Fruit fly (Drosophila melanogaster) whole organism, embryonic: ENCODE results near the gene Plzf.
A peak's percentile ranks its signal among the peaks of the same experiment; 100 is the strongest.

Experiments
- Atf6 ChIP-seq: fragments of 200-800 bp; sonication (Bioruptor generic); IDR thresholded peaks from 2 replicates; pipeline ENCODE4 v1.3.6; 2022; ENCODE audit warnings: missing biosample characterization, missing genetic modification characterization
- CG10366 ChIP-seq: fragments of 200-800 bp; sonication (Bioruptor generic); IDR thresholded peaks from 2 replicates; pipeline ENCODE4 v1.3.6; 2022; ENCODE audit warnings: missing biosample characterization, missing genetic modification characterization
- CG10565 ChIP-seq: fragments of 200-800 bp; sonication (Bioruptor generic); optimal IDR thresholded peaks from 3 replicates; lab custom pipeline; 2016; ENCODE audit warnings: missing biosample characterization, mild to moderate bottlenecking, missing genetic modification characterization
- CG11093 ChIP-seq: fragments of 200-800 bp; sonication (Bioruptor generic); IDR thresholded peaks from 3 replicates; pipeline ENCODE4 v1.3.6; 2022; ENCODE audit warnings: missing biosample characterization, missing genetic modification characterization
- CG12659 ChIP-seq: fragments of 200-800 bp; sonication (Bioruptor generic); optimal IDR thresholded peaks from 3 replicates; lab custom pipeline; 2017; ENCODE audit warnings: mild to moderate bottlenecking, missing biosample characterization, missing genetic modification reagents, missing genetic modification characterization
- CG13296 ChIP-seq: fragments of 200-800 bp; sonication (Bioruptor generic); optimal IDR thresholded peaks from 3 replicates; lab custom pipeline; 2018; ENCODE audit warnings: missing biosample characterization, mild to moderate bottlenecking, missing genetic modification characterization
- CG17612 ChIP-seq: fragments of 200-800 bp; sonication (Bioruptor generic); IDR thresholded peaks from 2 replicates; pipeline ENCODE4 v1.3.6; 2022; ENCODE audit warnings: missing biosample characterization, missing genetic modification characterization
- CG1792 ChIP-seq: fragments of 200-800 bp; sonication (Bioruptor generic); optimal IDR thresholded peaks from 2 replicates; lab custom pipeline; 2016; ENCODE audit warnings: missing biosample characterization, missing genetic modification characterization
- CG2678 ChIP-seq: fragments of 200-800 bp; sonication (Bioruptor generic); optimal IDR thresholded peaks from 3 replicates; lab custom pipeline; 2019; ENCODE audit warnings: missing biosample characterization, mild to moderate bottlenecking, missing genetic modification characterization, moderate library complexity
- CG32767 ChIP-seq: fragments of 200-800 bp; sonication (Bioruptor generic); IDR thresholded peaks from 2 replicates; pipeline ENCODE4 v1.3.6; 2022; ENCODE audit warnings: missing biosample characterization, missing genetic modification characterization
- CG33557 ChIP-seq: fragments of 200-800 bp; sonication (Bioruptor generic); optimal IDR thresholded peaks from 2 replicates; lab custom pipeline; 2019; ENCODE audit warnings: missing biosample characterization, mild to moderate bottlenecking, missing genetic modification characterization, moderate library complexity
- CG3995 ChIP-seq: fragments of 200-800 bp; sonication (Bioruptor generic); optimal IDR thresholded peaks from 3 replicates; lab custom pipeline; 2016; ENCODE audit warnings: missing biosample characterization, missing genetic modification characterization
- CG5245 ChIP-seq: fragments of 200-800 bp; sonication (Bioruptor generic); optimal IDR thresholded peaks from 3 replicates; lab custom pipeline; 2016; ENCODE audit warnings: missing biosample characterization, missing genetic modification characterization
- CG6272 ChIP-seq: fragments of 200-800 bp; sonication (Bioruptor generic); IDR thresholded peaks from 2 replicates; pipeline ENCODE4 v1.3.6; 2022; ENCODE audit warnings: missing biosample characterization, missing genetic modification characterization
- CG6689 ChIP-seq: fragments of 200-800 bp; sonication (Bioruptor generic); IDR thresholded peaks from 2 replicates; pipeline ENCODE4 v1.3.6; 2022; ENCODE audit warnings: missing biosample characterization, missing genetic modification characterization
- CG7786 ChIP-seq: fragments of 200-800 bp; sonication (Bioruptor generic); optimal IDR thresholded peaks from 2 replicates; lab custom pipeline; 2016; ENCODE audit warnings: missing biosample characterization, missing genetic modification characterization
- CG8944 ChIP-seq: fragments of 200-800 bp; sonication (Bioruptor generic); optimal IDR thresholded peaks from 3 replicates; lab custom pipeline; 2016; ENCODE audit warnings: missing biosample characterization, missing genetic modification characterization
- Chrac-16 ChIP-seq: fragments of 200-800 bp; sonication (Bioruptor generic); optimal IDR thresholded peaks from 3 replicates; lab custom pipeline; 2016; ENCODE audit warnings: missing biosample characterization, missing genetic modification characterization
- Dp ChIP-seq: fragments of 200-800 bp; sonication (Bioruptor generic); optimal IDR thresholded peaks from 2 replicates; lab custom pipeline; 2018; ENCODE audit warnings: missing biosample characterization, mild to moderate bottlenecking, missing genetic modification characterization, moderate library complexity
- Scr ChIP-seq: fragments of 200-800 bp; sonication (Bioruptor generic); IDR thresholded peaks from 2 replicates; pipeline ENCODE4 v1.3.6; 2022; ENCODE audit warnings: missing biosample characterization, missing genetic modification characterization; ENCODE audit not compliant: partially characterized antibody
- cad ChIP-seq: fragments of >200 bp; optimal IDR thresholded peaks from 2 replicates; lab custom pipeline; 2017; ENCODE audit warnings: missing biosample characterization, missing genetic modification characterization
- danr ChIP-seq: fragments of 200-800 bp; sonication (Bioruptor generic); IDR thresholded peaks from 2 replicates; pipeline ENCODE4 v1.3.6; 2022; ENCODE audit warnings: missing biosample characterization, missing genetic modification characterization
- dati ChIP-seq: fragments of 200-800 bp; sonication (Bioruptor generic); IDR thresholded peaks from 2 replicates; pipeline ENCODE4 v1.3.6; 2022; ENCODE audit warnings: missing biosample characterization, missing genetic modification characterization
- eve ChIP-seq, 2 experiments: fragments of >200 bp; optimal IDR thresholded peaks; 2 replicates each; lab custom pipeline; 2017; ENCODE audit warnings: missing biosample characterization in 2 of 2, missing genetic modification characterization in 2 of 2
- fd102C ChIP-seq: fragments of 200-800 bp; sonication (Bioruptor generic); optimal IDR thresholded peaks from 2 replicates; lab custom pipeline; 2018; ENCODE audit warnings: missing biosample characterization, mild to moderate bottlenecking, missing genetic modification characterization, moderate library complexity
- fu2 ChIP-seq: fragments of 200-800 bp; sonication (Bioruptor generic); optimal IDR thresholded peaks from 2 replicates; lab custom pipeline; 2016; ENCODE audit warnings: missing biosample characterization, missing genetic modification characterization
- gro ChIP-seq: fragments of 200-800 bp; sonication (Bioruptor generic); optimal IDR thresholded peaks from 2 replicates; lab custom pipeline; 2016; ENCODE audit warnings: missing biosample characterization, missing genetic modification characterization
- gsb-n ChIP-seq: fragments of 200-800 bp; sonication (Bioruptor generic); optimal IDR thresholded peaks from 3 replicates; lab custom pipeline; 2018; ENCODE audit warnings: missing biosample characterization, mild to moderate bottlenecking, missing genetic modification characterization
- hbn ChIP-seq: fragments of 200-800 bp; sonication (Bioruptor generic); IDR thresholded peaks from 2 replicates; pipeline ENCODE4 v1.3.6; 2022; ENCODE audit warnings: missing biosample characterization, missing genetic modification characterization; ENCODE audit not compliant: partially characterized antibody
- her ChIP-seq: fragments of 200-800 bp; sonication (Bioruptor generic); optimal IDR thresholded peaks from 2 replicates; lab custom pipeline; 2016; ENCODE audit warnings: missing biosample characterization, missing genetic modification characterization
- prd ChIP-seq, 3 experiments: fragments of >200 bp in 2 of 3; fragments of 200-800 bp in 1 of 3; sonication (Bioruptor generic) in 1 of 3; optimal IDR thresholded peaks in 2 of 3; IDR thresholded peaks in 1 of 3; 2 replicates in 2 of 3; 3 replicates in 1 of 3; pipeline versions ENCODE4 v1.3.6 to Lab custom; 2017 to 2022; ENCODE audit warnings: missing biosample characterization in 1 of 3, missing genetic modification characterization in 1 of 3
- ro ChIP-seq: fragments of 200-800 bp; sonication (Bioruptor generic); IDR thresholded peaks from 2 replicates; pipeline ENCODE4 v1.3.6; 2022; ENCODE audit warnings: missing biosample characterization, missing genetic modification characterization
- sob ChIP-seq: fragments of 200-800 bp; sonication (Bioruptor generic); IDR thresholded peaks from 2 replicates; pipeline ENCODE4 v1.3.6; 2022; ENCODE audit warnings: missing biosample characterization, missing genetic modification characterization
- tll ChIP-seq, 2 experiments: fragments of 200-800 bp in 1 of 2; fragments of >200 bp in 1 of 2; sonication (Bioruptor generic) in 1 of 2; optimal IDR thresholded peaks; 2 replicates each; lab custom pipeline; 2017 to 2019; ENCODE audit warnings: missing biosample characterization in 2 of 2, missing genetic modification characterization in 2 of 2, mild to moderate bottlenecking in 1 of 2, moderate library complexity in 1 of 2
- zen ChIP-seq: fragments of 200-800 bp; sonication (Bioruptor generic); optimal IDR thresholded peaks from 3 replicates; lab custom pipeline; 2018; ENCODE audit warnings: missing biosample characterization, mild to moderate bottlenecking, missing genetic modification characterization, moderate library complexity

The Plzf gene

dm6 chr2L:12092041-12092440 is 43.3 kb upstream of the Plzf start:
- TF ChIP-seq CG2678 (tag; lab: Kevin White, UChicago), result no peak
- TF ChIP-seq CG11093, result no peak
- TF ChIP-seq CG10565 (GFP tag; lab: Kevin White, UChicago), result no peak
- no peak for TF ChIP-seq CG10366
- peak in 1 of 2 experiments; percentile 95 for TF ChIP-seq tll (GFP tag; optimal IDR thresholded peaks at IDR 0.05; lab: Kevin White, UChicago)
- no peak for TF ChIP-seq Chrac-16 (GFP tag; lab: Kevin White, UChicago)
- TF ChIP-seq cad (GFP tag; lab: Kevin White, UChicago), result peak; percentile 86
- TF ChIP-seq CG12659 (GFP tag; lab: Kevin White, UChicago), result no peak
- TF ChIP-seq dati (GFP tag; lab: Robert Waterston, UW), result no peak
- TF ChIP-seq fd102C, result no peak
- TF ChIP-seq CG6689 (GFP tag; lab: Robert Waterston, UW), result no peak
- no peak for TF ChIP-seq fu2 (GFP tag; lab: Kevin White, UChicago)
- TF ChIP-seq CG13296 (GFP tag; lab: Kevin White, UChicago), result no peak
- no peak for TF ChIP-seq prd (optimal IDR thresholded peaks at IDR 0.05; lab: Kevin White, UChicago)
- peak; percentile 3; the same call in 1 of the 3 replicates for TF ChIP-seq prd (GFP tag; IDR thresholded peaks at IDR 0.05; lab: Robert Waterston, UW)
- TF ChIP-seq CG8944 (GFP tag; lab: Kevin White, UChicago), result no peak

dm6 chr2L:12091522-12091921 is 42.8 kb upstream of the Plzf start, which contains the start of gene Pex19:
Gene Pex19 (plus strand): TSS chr2L:12091822.
- TF ChIP-seq CG6272 (GFP tag; lab: Robert Waterston, UW), result no peak
- no peak for TF ChIP-seq CG17612 (GFP tag; lab: Robert Waterston, UW)
- no peak for TF ChIP-seq Scr (GFP tag; lab: Robert Waterston, UW)
- TF ChIP-seq hbn (GFP tag; lab: Robert Waterston, UW), result no peak
- TF ChIP-seq ro, result no peak
- TF ChIP-seq danr (GFP tag; lab: Robert Waterston, UW), result no peak
- TF ChIP-seq CG3995 (GFP tag; lab: Kevin White, UChicago), result no peak
- TF ChIP-seq Dp, result no peak
- TF ChIP-seq CG33557 (GFP tag; lab: Kevin White, UChicago), result no peak
- no peak for TF ChIP-seq gro (GFP tag; lab: Kevin White, UChicago)
- no peak for TF ChIP-seq gsb-n (tag; lab: Kevin White, UChicago)
- no peak for TF ChIP-seq eve (GFP tag; optimal IDR thresholded peaks at IDR 0.05; lab: Kevin White, UChicago)
- TF ChIP-seq CG32767, result no peak
- TF ChIP-seq CG5245, result no peak
- no peak for TF ChIP-seq Atf6 (GFP tag; lab: Robert Waterston, UW)
- no peak for TF ChIP-seq CG7786

dm6 chr2L:12089145-12089544 is 40.4 kb upstream of the Plzf start:
- TF ChIP-seq tll (GFP tag; optimal IDR thresholded peaks at IDR 0.05; lab: Kevin White, UChicago) (peak in 1 of 2 experiments; percentile 94), cad (GFP tag; lab: Kevin White, UChicago) (peak; percentile 33), her (GFP tag; lab: Kevin White, UChicago) (no peak), sob (no peak)
- TF ChIP-seq, all 482 proteins: peak for 2

- TF ChIP-seq tll (GFP tag; optimal IDR thresholded peaks at IDR 0.05; lab: Kevin White, UChicago) (peak in 1 of 2 experiments; percentile 69), cad (GFP tag; lab: Kevin White, UChicago) (peak; percentile 98), CG1792 (no peak), zen (peak; percentile 39)
Measured at dm6 chr2L:12087442-12087841, 38.7 kb upstream of the Plzf start.
